Fruit fly (Drosophila melanogaster): Measurements from ENCODE around the gene CG14787.

DNA sequence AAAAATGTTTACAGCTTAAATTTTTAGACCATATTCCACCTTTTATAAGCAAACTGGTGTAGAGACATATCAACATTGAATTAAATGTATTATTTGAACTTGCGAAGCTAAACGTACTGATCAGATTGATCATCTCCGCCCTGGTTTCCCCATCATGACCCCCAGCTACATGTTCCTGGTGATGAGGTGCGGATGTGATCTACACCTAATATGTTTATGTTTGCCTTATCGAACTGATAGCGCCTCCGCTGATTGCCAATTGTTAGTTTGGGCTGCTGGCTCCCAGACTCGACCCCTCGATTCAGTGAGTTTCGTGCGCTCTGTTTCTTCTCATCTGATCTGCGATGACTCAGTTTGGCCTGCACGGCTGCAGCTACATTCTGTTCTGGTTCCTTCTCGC, 10.7 kb upstream of the CG14787 start, which contains the start of gene CG14780:
- no peak for TF ChIP-seq CG8319 (GFP tag; optimal IDR thresholded peaks at IDR 0.05)
- no peak for TF ChIP-seq Lpt (GFP tag; optimal IDR thresholded peaks at IDR 0.05)
- no peak for TF ChIP-seq ss (GFP tag; optimal IDR thresholded peaks at IDR 0.05)
- no peak for TF ChIP-seq dsx (GFP tag; optimal IDR thresholded peaks at IDR 0.05; ENCODE audit: poor library complexity, severe bottlenecking)
- no peak for TF ChIP-seq pdm3 (GFP tag; optimal IDR thresholded peaks at IDR 0.05)
- no peak for TF ChIP-seq spab (GFP tag; optimal IDR thresholded peaks at IDR 0.05)
- TF ChIP-seq Eip75B (GFP tag; optimal IDR thresholded peaks at IDR 0.05): no peak
- no peak for TF ChIP-seq Hr4 (GFP tag; optimal IDR thresholded peaks at IDR 0.05)
